Worm (Caenorhabditis elegans) whole organism, young adult: ENCODE measurements around the gene drn-1.

Experiments used
- F49E8.2 ChIP-seq: sonication (generic microtip); optimal IDR thresholded peaks from 3 replicates; lab custom pipeline; 2017; ENCODE audit warnings: missing genetic modification characterization, mild to moderate bottlenecking, missing compliant biosample characterization, antibody characterized with exemption, moderate library complexity; ENCODE audit not compliant: insufficient read depth
- T26A5.8 ChIP-seq: sonication (generic microtip); optimal IDR thresholded peaks from 2 replicates; lab custom pipeline; 2016; ENCODE audit warnings: missing genetic modification characterization, missing compliant biosample characterization
- Y53F4B.3 ChIP-seq: fragments of 200-800 bp; sonication (Bioruptor generic); IDR thresholded peaks from 2 replicates; pipeline ENCODE4 v1.3.6; 2022; ENCODE audit warnings: missing genetic modification reagents, missing genetic modification characterization, missing compliant biosample characterization
- ceh-40 ChIP-seq: fragments of 200-800 bp; sonication (Bioruptor generic); IDR thresholded peaks from 2 replicates; pipeline ENCODE4 v1.3.6; 2022; ENCODE audit warnings: missing genetic modification characterization, missing compliant biosample characterization
- efl-1 ChIP-seq: fragments of 150-350 bp; optimal IDR thresholded peaks from 2 replicates; lab custom pipeline; 2014; ENCODE audit warnings: missing biosample characterization, missing genetic modification reagents, missing genetic modification characterization
- hsf-1 ChIP-seq: fragments of 200-800 bp; sonication (Bioruptor generic); IDR thresholded peaks from 2 replicates; pipeline ENCODE4 v1.3.6; 2022; ENCODE audit warnings: missing genetic modification reagents, missing genetic modification characterization, missing compliant biosample characterization
- lin-26 ChIP-seq: fragments of 200-800 bp; sonication (Bioruptor generic); IDR thresholded peaks from 2 replicates; pipeline ENCODE4 v1.3.6; 2022; ENCODE audit warnings: missing genetic modification reagents, missing genetic modification characterization, missing compliant biosample characterization
- mxl-1 ChIP-seq: sonication (generic microtip); optimal IDR thresholded peaks from 2 replicates; lab custom pipeline; 2016; ENCODE audit warnings: missing genetic modification characterization, missing compliant biosample characterization
- pha-4 ChIP-seq: fragments of 150-350 bp; sonication (generic microtip); optimal IDR thresholded peaks from 2 replicates; lab custom pipeline; 2014; ENCODE audit warnings: missing biosample characterization, missing genetic modification reagents, missing genetic modification characterization
- rpc-1 ChIP-seq, 2 experiments: fragments of 150-350 bp in 1 of 2; sonication (generic microtip) in 1 of 2; optimal IDR thresholded peaks; 2 replicates each; lab custom pipeline; 2014 to 2018; ENCODE audit warnings: missing biosample characterization in 1 of 2, missing genetic modification characterization in 1 of 2, missing genetic modification reagents in 1 of 2, missing genotype in 1 of 2
- sdz-38 ChIP-seq: sonication (generic microtip); optimal IDR thresholded peaks from 2 replicates; lab custom pipeline; 2016; ENCODE audit warnings: missing genotype, missing genetic modification characterization, missing compliant biosample characterization
- snpc-1.1 ChIP-seq: sonication (generic microtip); optimal IDR thresholded peaks from 2 replicates; lab custom pipeline; 2017; ENCODE audit warnings: missing genetic modification characterization, mild to moderate bottlenecking, missing compliant biosample characterization, antibody characterized with exemption, moderate library complexity, missing genotype, missing genetic modification reagents; ENCODE audit not compliant: insufficient read depth
- unc-130 ChIP-seq: sonication (generic microtip); optimal IDR thresholded peaks from 2 replicates; lab custom pipeline; 2016; ENCODE audit warnings: missing genetic modification reagents, missing genetic modification characterization, missing compliant biosample characterization
- ztf-6 ChIP-seq: fragments of 200-800 bp; sonication (Bioruptor generic); IDR thresholded peaks from 2 replicates; pipeline ENCODE4 v1.3.6; 2022; ENCODE audit warnings: missing genetic modification reagents, missing genetic modification characterization, missing compliant biosample characterization

DNA sequence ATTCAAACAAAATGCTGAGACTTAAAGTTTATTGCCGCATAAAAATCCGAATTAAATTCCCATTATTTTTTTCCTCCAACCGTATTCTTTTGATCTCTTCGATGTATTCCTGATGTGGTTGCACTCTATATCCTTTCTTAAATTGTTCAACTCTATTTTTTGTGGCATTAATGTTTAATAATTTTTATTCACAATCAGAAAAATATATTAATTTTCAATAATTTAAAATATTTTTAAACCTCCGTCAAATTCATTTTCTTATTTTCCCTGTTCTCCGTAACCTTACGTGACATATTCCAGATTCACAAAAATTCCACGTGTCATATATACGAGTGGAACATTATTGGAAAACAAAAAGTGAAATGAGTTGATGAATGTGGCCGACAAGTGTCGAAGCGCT lies 40.1 kb upstream of the drn-1 start, which contains the start of gene gcy-12:
- no peak for TF ChIP-seq efl-1 (GFP tag; lab: Kevin White, UChicago)
- TF ChIP-seq Y53F4B.3 = no peak
- no peak for TF ChIP-seq ztf-6 (GFP tag; lab: Robert Waterston, UW)
- TF ChIP-seq sdz-38 (tag; lab: Kevin White, UChicago) = no peak
- no peak for TF ChIP-seq pha-4 (tag; lab: Kevin White, UChicago)
- no peak for TF ChIP-seq unc-130 (GFP tag; lab: Kevin White, UChicago)
- no peak for TF ChIP-seq rpc-1 (optimal IDR thresholded peaks at IDR 0.05; lab: Kevin White, UChicago)
- TF ChIP-seq rpc-1 (tag; optimal IDR thresholded peaks at IDR 0.05; lab: Kevin White, UChicago) = no peak
- TF ChIP-seq mxl-1 = no peak
- TF ChIP-seq hsf-1 = no peak
- TF ChIP-seq ceh-40 = no peak
- no peak for TF ChIP-seq snpc-1.1 (tag; lab: Kevin White, UChicago)
- TF ChIP-seq T26A5.8 = no peak
- TF ChIP-seq lin-26 (GFP tag; lab: Robert Waterston, UW) = no peak
- TF ChIP-seq F49E8.2 (tag; lab: Kevin White, UChicago) = no peak
